Fruit fly (Drosophila melanogaster) Kc167 (cell line): ENCODE data around the gene SKIP.

Source experiments
- Myc ChIP-seq: fragments of >200 bp; optimal IDR thresholded peaks from 2 replicates; lab custom pipeline; 2017; ENCODE audit warnings: missing external identifiers
- Sin3A ChIP-seq: fragments of >200 bp; optimal IDR thresholded peaks from 2 replicates; lab custom pipeline; 2018; ENCODE audit warnings: missing external identifiers
- h ChIP-seq: fragments of >200 bp; optimal IDR thresholded peaks from 3 replicates; lab custom pipeline; 2018; ENCODE audit warnings: missing external identifiers
- insv ChIP-seq: fragments of >200 bp; optimal IDR thresholded peaks from 3 replicates; lab custom pipeline; 2018; ENCODE audit warnings: missing external identifiers
- psq ChIP-seq: fragments of >200 bp; optimal IDR thresholded peaks from 2 replicates; lab custom pipeline; 2017; ENCODE audit warnings: missing external identifiers
- ttk ChIP-seq: sonication (Bioruptor generic); optimal IDR thresholded peaks from 2 replicates; lab custom pipeline; 2017; ENCODE audit warnings: missing external identifiers

Gene SKIP

DNA sequence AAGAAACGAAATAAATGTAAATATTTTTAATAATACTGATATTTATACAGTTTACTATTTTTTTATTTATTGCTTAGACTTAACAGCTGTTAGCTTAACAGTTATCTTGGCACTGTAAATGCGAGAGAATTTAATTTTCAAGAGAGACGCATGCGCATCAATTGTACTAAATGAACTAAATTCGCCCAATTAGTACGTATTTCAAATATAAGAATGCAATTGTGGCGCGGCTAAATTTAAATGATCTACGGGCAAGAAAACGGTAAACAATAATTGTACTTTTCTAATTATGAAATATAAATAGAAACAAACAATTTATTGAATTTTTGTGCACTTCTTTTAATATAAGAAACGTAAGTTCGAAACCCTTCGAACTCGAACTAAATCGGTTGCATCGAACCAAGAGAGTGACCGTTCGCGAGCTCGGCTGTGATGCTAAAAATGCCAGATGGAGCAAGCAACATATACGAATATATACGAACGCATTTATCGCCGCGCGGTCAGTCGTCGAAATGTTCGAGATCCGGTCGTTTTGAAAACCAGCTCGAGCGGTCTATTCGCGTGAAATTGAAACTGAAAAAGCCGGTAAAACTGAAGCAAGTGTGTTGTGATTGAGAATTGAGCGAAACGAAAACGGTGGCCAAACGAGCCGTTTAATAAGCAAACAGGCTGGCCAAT is at the start of gene SKIP:
SKIP (plus strand) TSS at position 494 of the 678 bp plus-strand sequence.
- TF ChIP-seq Myc (lab: Kevin White, UChicago) = no peak
- no peak for TF ChIP-seq insv
- no peak for TF ChIP-seq h
- TF ChIP-seq ttk (lab: Kevin White, UChicago) = no peak
- TF ChIP-seq Sin3A (lab: Kevin White, UChicago) = no peak
- TF ChIP-seq psq (lab: Kevin White, UChicago) = no peak

DNA sequence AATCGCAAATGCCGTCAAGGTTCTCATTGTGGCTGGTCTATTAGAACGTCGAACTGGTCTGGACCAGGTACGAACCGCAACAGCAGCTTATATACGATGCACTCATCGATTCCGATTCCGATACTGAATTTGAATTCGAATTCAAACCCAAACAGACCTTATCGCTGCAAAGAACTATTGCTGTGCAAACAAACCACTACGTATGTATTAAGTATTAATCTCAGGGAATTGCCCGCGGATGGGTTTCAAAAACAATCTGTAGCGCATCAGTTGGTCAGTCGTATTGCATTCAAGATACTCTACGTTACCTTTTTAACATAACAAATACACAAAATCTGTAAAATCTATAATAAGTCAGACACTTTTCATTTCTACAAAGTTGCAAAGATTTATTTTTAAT is 47.3 kb upstream of the SKIP start, which contains the start of gene BomT3:
BomT3 (minus strand) TSS at position 101 of the 400 bp plus-strand sequence.
- no peak for TF ChIP-seq Sin3A (lab: Kevin White, UChicago)

DNA sequence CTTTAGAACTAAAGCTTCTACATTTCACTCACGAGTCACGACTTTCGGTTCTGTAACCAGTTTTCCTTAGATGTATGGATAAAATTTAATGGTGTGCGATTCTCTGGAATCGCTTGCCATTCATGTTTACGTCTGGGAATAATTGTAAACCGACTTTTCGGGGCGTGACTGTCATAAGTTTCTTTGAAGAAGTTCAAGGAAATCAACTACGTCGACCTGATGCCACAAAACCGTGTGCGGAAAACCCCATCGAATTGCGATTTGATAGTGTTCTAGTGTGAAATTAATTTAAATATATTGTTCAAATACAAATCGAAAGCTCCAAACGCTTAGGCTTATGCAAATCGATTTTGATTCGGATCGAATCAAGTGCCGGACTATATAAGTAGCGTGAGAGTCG is 46.9 kb upstream of the SKIP start, which contains the start of gene BomBc3:
BomBc3 (plus strand) TSS at position 301 of the 400 bp plus-strand sequence.
- TF ChIP-seq h (no peak), ttk (lab: Kevin White, UChicago) (no peak), Myc (lab: Kevin White, UChicago) (no peak), insv (no peak)

DNA sequence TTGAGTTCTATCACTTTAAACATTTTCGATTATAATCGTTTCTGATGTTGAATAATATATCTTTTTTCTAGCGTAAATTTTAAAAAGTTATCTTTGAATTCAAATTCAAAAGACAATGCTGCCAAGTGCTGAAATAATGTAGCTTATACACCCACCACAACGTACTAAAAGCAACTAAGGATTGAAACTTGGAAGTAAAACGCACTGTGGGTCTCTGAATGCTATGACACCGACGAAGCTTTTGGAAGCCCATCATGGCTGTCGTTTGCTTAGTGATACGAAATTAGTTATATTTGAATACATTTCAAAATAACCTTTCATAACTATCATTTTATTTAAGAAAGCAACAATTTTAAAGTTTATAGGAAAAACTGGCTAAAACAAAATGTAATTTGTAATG is 39.7 kb upstream of the SKIP start:
- no peak for TF ChIP-seq Sin3A (lab: Kevin White, UChicago)
- TF ChIP-seq insv = no peak
- no peak for TF ChIP-seq h
- TF ChIP-seq ttk (lab: Kevin White, UChicago) = no peak
- TF ChIP-seq Myc (lab: Kevin White, UChicago) = no peak
- no peak for TF ChIP-seq psq (lab: Kevin White, UChicago)

DNA sequence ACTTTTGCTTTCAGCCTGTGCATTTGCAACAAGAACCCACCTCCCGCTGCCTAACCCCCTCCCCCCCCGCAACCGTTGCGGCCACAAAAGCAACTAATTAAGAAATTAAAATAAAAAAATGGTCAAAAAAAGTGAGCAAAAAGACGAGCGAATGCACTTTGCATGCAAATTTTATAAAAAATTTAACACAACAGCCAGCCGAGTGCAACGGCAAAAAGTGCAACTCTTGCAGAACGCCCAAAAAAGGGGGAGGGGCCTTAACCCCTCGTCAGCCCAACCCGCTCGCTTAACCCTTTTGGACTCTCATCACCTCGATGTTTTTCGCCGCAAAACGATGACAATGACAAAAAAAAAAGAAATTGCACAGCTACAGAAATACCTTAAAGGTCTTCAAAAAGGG is 36.7 kb upstream of the SKIP start:
- TF ChIP-seq psq (lab: Kevin White, UChicago) (no peak), insv (no peak), Sin3A (lab: Kevin White, UChicago) (no peak), ttk (lab: Kevin White, UChicago) (no peak), Myc (lab: Kevin White, UChicago) (no peak), h (no peak)

DNA sequence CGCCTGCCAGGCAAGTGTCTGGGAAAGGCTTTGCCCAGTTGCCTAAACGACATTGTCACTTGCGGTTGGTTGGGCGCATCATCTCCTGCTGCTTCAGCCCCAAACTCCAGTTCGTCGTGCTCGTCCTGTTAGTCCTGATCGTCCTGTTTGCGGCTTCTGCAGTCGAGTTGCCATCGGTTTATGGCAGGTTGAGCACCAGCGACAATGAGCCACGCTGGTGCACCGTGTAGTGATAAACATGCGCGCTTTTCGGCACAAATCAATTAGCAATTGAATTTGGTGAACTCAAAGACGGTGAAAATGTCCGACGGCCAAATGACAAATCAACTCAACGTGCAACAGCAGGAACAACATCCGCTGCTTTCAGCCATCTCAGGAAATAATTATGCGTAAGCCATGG is 30.5 kb upstream of the SKIP start, which contains the start of gene CG13407:
CG13407 (plus strand) TSS at position 301 of the 400 bp plus-strand sequence.
- TF ChIP-seq ttk (lab: Kevin White, UChicago) = no peak
- TF ChIP-seq Myc (lab: Kevin White, UChicago) = no peak
- TF ChIP-seq psq (lab: Kevin White, UChicago) = no peak

DNA sequence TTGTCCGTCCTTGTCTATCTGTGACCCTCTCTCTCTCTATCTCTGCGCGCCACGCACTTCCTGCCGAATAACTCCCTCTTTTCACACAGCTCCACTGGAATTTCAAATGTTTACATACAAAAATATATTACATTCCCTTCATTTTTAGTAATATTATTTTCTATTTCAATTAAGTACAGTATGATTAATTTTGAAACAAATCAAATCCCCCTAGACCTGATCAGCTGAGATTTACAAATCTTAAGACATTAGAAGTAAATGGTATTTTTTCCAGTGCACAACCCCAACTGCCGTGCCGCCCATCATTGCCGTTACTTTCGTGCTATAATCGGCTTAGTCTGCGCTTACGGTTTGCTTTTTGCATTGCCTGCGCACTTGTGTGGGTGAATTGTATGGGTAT is 25.3 kb upstream of the SKIP start:
- TF ChIP-seq psq (lab: Kevin White, UChicago) (no peak), ttk (lab: Kevin White, UChicago) (no peak), Sin3A (lab: Kevin White, UChicago) (no peak), Myc (lab: Kevin White, UChicago) (no peak), h (no peak), insv (no peak)

DNA sequence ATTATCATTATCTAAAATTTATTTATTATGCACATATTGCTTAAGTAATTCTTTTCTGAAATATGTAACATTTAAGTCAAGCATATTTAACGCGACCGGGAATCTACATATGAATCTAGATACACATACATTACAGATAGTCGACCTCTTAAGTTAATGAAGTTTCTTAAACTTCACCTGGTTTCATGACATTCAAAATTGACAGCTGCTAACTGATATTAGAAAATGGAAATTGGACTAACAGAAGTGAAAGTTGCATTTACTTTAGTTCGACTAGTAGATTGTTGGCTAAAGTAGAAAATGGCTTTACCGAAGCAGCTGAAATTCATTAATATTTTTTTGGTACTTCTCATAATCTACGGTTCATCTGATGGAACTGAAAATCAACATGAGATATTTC is 20.5 kb upstream of the SKIP start, which contains the start of gene Ir94a:
Ir94a (plus strand) TSS at position 301 of the 400 bp plus-strand sequence.
- no peak for TF ChIP-seq ttk (lab: Kevin White, UChicago)
- no peak for TF ChIP-seq Sin3A (lab: Kevin White, UChicago)
- no peak for TF ChIP-seq h
- TF ChIP-seq psq (lab: Kevin White, UChicago) = no peak
- TF ChIP-seq Myc (lab: Kevin White, UChicago) = no peak
- TF ChIP-seq insv = no peak

DNA sequence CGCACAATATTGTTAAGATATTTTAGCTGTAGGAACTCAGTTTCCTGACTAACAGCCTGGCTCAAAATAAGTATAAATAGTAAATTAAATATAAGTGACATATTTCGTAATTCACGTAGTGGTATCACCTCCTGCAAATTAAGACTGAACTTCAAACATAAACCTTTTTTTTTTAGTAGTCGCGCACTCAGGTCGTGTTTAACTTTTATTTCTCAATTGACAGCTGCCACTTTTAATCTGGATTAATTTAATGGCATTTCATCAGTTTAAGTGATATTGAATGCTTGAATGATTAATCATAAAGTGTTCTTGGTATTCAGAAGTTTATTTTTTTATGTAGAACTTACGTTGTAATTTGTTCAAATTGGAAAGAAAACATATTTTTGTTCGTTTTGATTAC is 16.5 kb upstream of the SKIP start, which contains the start of gene Ir94b:
Ir94b (minus strand) TSS at position 101 of the 400 bp plus-strand sequence.
- TF ChIP-seq psq (lab: Kevin White, UChicago) = no peak
- no peak for TF ChIP-seq Myc (lab: Kevin White, UChicago)
- TF ChIP-seq ttk (lab: Kevin White, UChicago) = no peak
- no peak for TF ChIP-seq Sin3A (lab: Kevin White, UChicago)
- TF ChIP-seq insv = no peak
- no peak for TF ChIP-seq h

DNA sequence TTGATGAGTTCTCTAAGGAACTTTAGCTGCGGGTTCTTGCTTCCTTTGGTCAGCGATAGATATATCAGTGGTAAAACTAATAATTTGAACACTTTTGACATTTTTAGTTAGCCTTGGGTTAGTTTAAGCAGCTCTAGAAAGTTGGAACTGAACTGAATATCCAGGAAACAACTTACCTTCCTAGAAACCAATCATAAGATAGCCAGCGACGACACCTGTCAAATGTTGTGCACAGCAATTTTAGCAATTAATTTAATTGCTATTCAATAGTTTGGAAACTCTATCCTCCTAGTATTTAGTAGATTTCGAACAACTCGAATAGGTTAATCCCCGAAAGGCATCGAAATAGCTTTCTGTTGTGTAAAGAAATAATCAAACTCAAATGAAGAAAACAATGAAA is 14.3 kb upstream of the SKIP start, which contains the start of gene Ir94c:
Ir94c (minus strand) TSS at position 101 of the 400 bp plus-strand sequence.
- no peak for TF ChIP-seq Myc (lab: Kevin White, UChicago)
- TF ChIP-seq Sin3A (lab: Kevin White, UChicago) = no peak
- no peak for TF ChIP-seq insv
- TF ChIP-seq psq (lab: Kevin White, UChicago) = no peak
- no peak for TF ChIP-seq h
- TF ChIP-seq ttk (lab: Kevin White, UChicago) = no peak

DNA sequence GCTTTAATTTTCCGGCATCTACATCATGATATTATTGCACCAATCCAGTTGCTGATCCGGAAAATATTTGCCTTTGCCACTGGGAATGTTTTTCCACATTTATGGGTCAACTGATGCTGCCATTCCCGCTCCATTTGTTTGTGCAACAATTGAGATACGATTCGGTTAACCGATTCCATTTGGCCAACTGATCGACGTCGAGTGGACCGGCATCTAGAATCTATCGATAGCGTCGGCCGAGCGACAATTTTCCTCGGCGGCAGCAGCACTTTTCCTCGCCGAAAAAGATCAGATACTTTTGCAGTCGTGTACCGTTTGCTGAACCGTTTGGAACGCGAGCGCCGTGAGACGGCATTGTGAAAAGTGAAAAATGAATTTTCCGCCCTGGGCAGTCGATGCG is 13.9 kb upstream of the SKIP start, which contains the start of gene CG42390:
CG42390 (plus strand) TSS at position 301 of the 400 bp plus-strand sequence.
- TF ChIP-seq Sin3A (lab: Kevin White, UChicago) = no peak
- TF ChIP-seq Myc (lab: Kevin White, UChicago) = no peak
- TF ChIP-seq ttk (lab: Kevin White, UChicago) = no peak

DNA sequence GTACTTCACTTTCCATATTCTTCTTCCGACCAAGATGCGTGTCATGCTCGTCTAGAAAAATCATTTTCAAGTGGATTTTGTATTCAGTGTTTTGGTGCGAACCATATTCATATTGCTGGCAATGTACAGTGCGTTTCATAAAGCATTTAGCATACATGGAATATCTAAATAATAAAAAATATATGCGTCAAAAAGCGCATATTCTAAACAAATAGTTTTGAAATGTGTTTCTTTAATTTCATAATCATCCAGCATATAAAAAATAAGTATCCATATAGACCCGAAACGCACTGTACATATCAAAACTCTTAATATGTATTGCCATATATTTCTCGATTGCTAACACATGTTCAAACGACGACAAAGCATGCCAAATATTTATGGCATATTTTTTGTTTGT is 12.4 kb upstream of the SKIP start:
- TF ChIP-seq h (no peak), ttk (lab: Kevin White, UChicago) (no peak), Sin3A (lab: Kevin White, UChicago) (no peak), insv (no peak), psq (lab: Kevin White, UChicago) (no peak), Myc (lab: Kevin White, UChicago) (no peak)

DNA sequence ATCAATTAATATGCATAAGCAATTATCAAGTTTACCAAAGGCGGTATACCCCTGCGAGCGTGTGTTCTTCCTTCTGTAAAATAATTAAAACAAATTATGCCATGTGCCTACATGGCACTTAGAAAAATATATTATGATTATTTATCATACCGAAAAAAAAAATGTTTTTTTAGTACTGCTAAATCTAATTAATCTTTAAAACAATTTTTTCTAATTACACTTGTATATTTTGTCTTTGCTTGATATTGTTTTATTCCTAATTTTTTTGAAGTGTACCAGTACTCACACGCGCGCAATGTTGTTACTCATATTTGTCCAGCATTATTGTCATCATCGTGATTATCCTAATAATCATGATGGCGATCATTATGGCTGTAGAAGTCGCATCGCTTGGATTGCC is 10.3 kb upstream of the SKIP start:
- TF ChIP-seq h (no peak), psq (lab: Kevin White, UChicago) (no peak), insv (no peak), ttk (lab: Kevin White, UChicago) (no peak), Myc (lab: Kevin White, UChicago) (no peak), Sin3A (lab: Kevin White, UChicago) (no peak)
